Worm (Caenorhabditis elegans): ENCODE data around the gene ceh-91.

Gene ceh-91

DNA sequence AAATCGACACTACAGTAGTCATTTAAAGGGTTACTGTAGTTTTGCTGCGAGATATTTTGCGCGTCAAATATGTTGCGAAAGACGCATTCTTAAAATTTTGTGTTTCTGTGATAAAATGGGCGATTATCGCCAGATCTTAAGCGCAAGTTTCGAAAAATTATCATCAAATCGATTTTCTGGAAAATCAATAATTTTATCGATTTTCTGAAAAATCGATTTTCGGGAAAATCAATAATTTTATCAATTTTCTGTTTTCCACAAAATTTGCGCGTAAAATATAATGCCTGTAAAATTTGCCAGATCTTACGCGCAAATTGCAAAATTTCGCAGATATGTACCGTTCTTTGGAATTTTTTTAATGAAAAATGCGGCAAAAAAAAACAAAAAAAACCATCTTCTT lies 24.4 kb upstream of the ceh-91 start:
- no peak for TF ChIP-seq zag-1 (tag; optimal IDR thresholded peaks at IDR 0.05)
- no peak for TF ChIP-seq elt-3 (tag; optimal IDR thresholded peaks at IDR 0.05)
- TF ChIP-seq nhr-6 (tag; optimal IDR thresholded peaks at IDR 0.05), result no peak
- TF ChIP-seq lin-13 (GFP tag; optimal IDR thresholded peaks at IDR 0.05), result no peak
- TF ChIP-seq nhr-23 (tag; optimal IDR thresholded peaks at IDR 0.05), result no peak
- TF ChIP-seq ceh-16 (tag; optimal IDR thresholded peaks at IDR 0.05), result no peak
- TF ChIP-seq unc-55 (GFP tag; optimal IDR thresholded peaks at IDR 0.05), result no peak
- no peak for TF ChIP-seq R02D3.7 (tag; optimal IDR thresholded peaks at IDR 0.05)
- TF ChIP-seq nhr-12 (tag; optimal IDR thresholded peaks at IDR 0.05), result no peak
- TF ChIP-seq mab-5 (tag; optimal IDR thresholded peaks at IDR 0.05), result no peak
- no peak for TF ChIP-seq nhr-77 (tag; optimal IDR thresholded peaks at IDR 0.05)
- TF ChIP-seq unc-62 (GFP tag; optimal IDR thresholded peaks at IDR 0.05), result no peak
- TF ChIP-seq nhr-129 (tag; optimal IDR thresholded peaks at IDR 0.05), result no peak
- TF ChIP-seq ama-1 (optimal IDR thresholded peaks at IDR 0.05), result no peak
- TF ChIP-seq aly-2 (tag; optimal IDR thresholded peaks at IDR 0.05), result no peak
- TF ChIP-seq mbf-1 (tag; optimal IDR thresholded peaks at IDR 0.05), result no peak

DNA sequence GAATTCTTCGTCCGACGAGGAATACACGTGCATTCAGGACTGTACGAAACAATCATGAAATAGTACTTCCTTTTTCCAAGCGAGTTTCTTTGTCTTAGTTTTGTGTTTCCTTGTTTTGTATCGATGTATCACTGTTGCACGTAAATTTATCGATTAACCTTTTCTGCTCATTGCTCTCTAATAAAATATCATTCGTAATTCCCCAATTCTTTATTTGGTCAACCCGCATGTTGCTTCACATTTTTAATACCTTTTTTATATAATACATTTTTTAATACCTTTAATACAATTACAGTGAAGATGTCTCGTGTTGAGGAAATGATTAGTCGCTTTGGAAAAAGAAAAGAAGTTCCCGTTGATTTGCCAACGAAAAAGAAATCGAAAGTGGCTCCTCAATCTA lies 8.7 kb upstream of the ceh-91 start, which contains the start of gene Y66D12A.1:
Gene Y66D12A.1, plus strand, starts transcription at position 301 of the 400 bp plus-strand sequence.
- TF ChIP-seq mdl-1 (tag; optimal IDR thresholded peaks at IDR 0.05), result no peak
- TF ChIP-seq nhr-11 (tag; optimal IDR thresholded peaks at IDR 0.05), result no peak
- no peak for TF ChIP-seq unc-62 (GFP tag; optimal IDR thresholded peaks at IDR 0.05)
- TF ChIP-seq unc-55 (GFP tag; optimal IDR thresholded peaks at IDR 0.05), result no peak
- TF ChIP-seq snpc-4 (tag; optimal IDR thresholded peaks at IDR 0.05), result no peak
- TF ChIP-seq aly-2 (tag; optimal IDR thresholded peaks at IDR 0.05), result no peak
- TF ChIP-seq elt-3 (tag; optimal IDR thresholded peaks at IDR 0.05), result no peak
- no peak for TF ChIP-seq lsy-2 (tag; optimal IDR thresholded peaks at IDR 0.05)
- no peak for TF ChIP-seq ztf-4 (tag; optimal IDR thresholded peaks at IDR 0.05)
- no peak for TF ChIP-seq ZK546.5 (tag; optimal IDR thresholded peaks at IDR 0.05)
- TF ChIP-seq peb-1 (tag; optimal IDR thresholded peaks at IDR 0.05), result no peak
- no peak for TF ChIP-seq nhr-129 (tag; optimal IDR thresholded peaks at IDR 0.05)
- TF ChIP-seq ztf-11 (tag; optimal IDR thresholded peaks at IDR 0.05), result no peak

ce11 chrIII:11609568-11609967 lies 7.0 kb upstream of the ceh-91 start, which contains the start of gene Y66D12A.30:
Y66D12A.30 (plus strand) TSS chrIII:11609868.
- TF ChIP-seq mab-5 (tag; optimal IDR thresholded peaks at IDR 0.05) (no peak), snpc-4 (tag; optimal IDR thresholded peaks at IDR 0.05) (no peak), zag-1 (tag; optimal IDR thresholded peaks at IDR 0.05) (no peak), unc-55 (GFP tag; optimal IDR thresholded peaks at IDR 0.05) (no peak), nhr-77 (tag; optimal IDR thresholded peaks at IDR 0.05) (no peak), egl-27 (tag; optimal IDR thresholded peaks at IDR 0.05) (no peak)

ce11 chrIII:11611618-11612247 lies 4.8 kb upstream of the ceh-91 start:
- TF ChIP-seq alr-1 (tag; optimal IDR thresholded peaks at IDR 0.05) (no peak), mab-5 (tag; optimal IDR thresholded peaks at IDR 0.05) (no peak), gmeb-1 (tag; optimal IDR thresholded peaks at IDR 0.05) (no peak), elt-3 (tag; optimal IDR thresholded peaks at IDR 0.05) (no peak), nhr-23 (tag; optimal IDR thresholded peaks at IDR 0.05) (no peak), fos-1 (tag; optimal IDR thresholded peaks at IDR 0.05) (no peak), F13H6.1 (tag; optimal IDR thresholded peaks at IDR 0.05) (no peak), sma-3 (GFP tag; optimal IDR thresholded peaks at IDR 0.05) (no peak), R02D3.7 (tag; optimal IDR thresholded peaks at IDR 0.05) (no peak), peb-1 (tag; optimal IDR thresholded peaks at IDR 0.05) (no peak), dmd-4 (tag; optimal IDR thresholded peaks at IDR 0.05) (no peak), C34F6.9 (tag; optimal IDR thresholded peaks at IDR 0.05) (no peak), sma-9 (GFP tag; optimal IDR thresholded peaks at IDR 0.05) (no peak), sma-9 (tag; optimal IDR thresholded peaks at IDR 0.05) (no peak), nhr-77 (tag; optimal IDR thresholded peaks at IDR 0.05) (no peak), nhr-10 (tag; optimal IDR thresholded peaks at IDR 0.05) (no peak), ztf-1 (GFP tag; conservative IDR thresholded peaks at IDR 0.05) (no peak), aly-2 (tag; optimal IDR thresholded peaks at IDR 0.05) (no peak), skn-1 (tag; optimal IDR thresholded peaks at IDR 0.05) (no peak)
